Fruit fly (Drosophila melanogaster): ENCODE results near the gene Blos4.

The Blos4 gene

DNA sequence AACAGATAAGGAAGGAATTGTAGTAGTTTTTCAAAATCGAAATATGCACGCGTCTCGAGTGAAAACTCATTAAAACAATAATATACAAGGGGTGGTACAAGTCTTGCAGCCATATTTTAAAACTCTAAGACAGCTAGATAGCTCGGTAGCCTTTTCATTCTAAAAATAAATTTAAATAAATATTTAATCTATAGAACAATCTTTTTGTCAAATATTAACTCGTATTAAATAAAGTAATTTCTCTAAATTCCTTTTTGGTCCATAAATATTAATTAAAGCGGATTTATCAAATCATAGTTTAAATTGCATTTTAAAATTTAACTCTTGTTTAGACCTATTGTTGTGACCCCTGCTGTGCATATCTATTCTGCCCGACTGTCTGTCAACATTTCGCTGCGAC lies 35.6 kb upstream of the Blos4 start:
- TF ChIP-seq Hr96 (GFP tag; optimal IDR thresholded peaks at IDR 0.05) (no peak), cic (GFP tag; optimal IDR thresholded peaks at IDR 0.05) (no peak), CG12768 (GFP tag; optimal IDR thresholded peaks at IDR 0.05) (no peak), kay (GFP tag; ENCODE audit: borderline replicate concordance) (no peak), tj (GFP tag; optimal IDR thresholded peaks at IDR 0.05) (no peak), CG1620 (GFP tag; optimal IDR thresholded peaks at IDR 0.05) (no peak), CG33017 (tag; optimal IDR thresholded peaks at IDR 0.05) (no peak), bab1 (GFP tag; optimal IDR thresholded peaks at IDR 0.05) (no peak), CG5204 (GFP tag; optimal IDR thresholded peaks at IDR 0.05) (no peak), Crg-1 (GFP tag; optimal IDR thresholded peaks at IDR 0.05) (no peak), CG11617 (GFP tag; optimal IDR thresholded peaks at IDR 0.05) (no peak), CG7101 (tag; optimal IDR thresholded peaks at IDR 0.05) (no peak), CG14711 (tag; optimal IDR thresholded peaks at IDR 0.05) (no peak), Clk (GFP tag; optimal IDR thresholded peaks at IDR 0.05) (no peak), cnc (optimal IDR thresholded peaks at IDR 0.05) (no peak)

DNA sequence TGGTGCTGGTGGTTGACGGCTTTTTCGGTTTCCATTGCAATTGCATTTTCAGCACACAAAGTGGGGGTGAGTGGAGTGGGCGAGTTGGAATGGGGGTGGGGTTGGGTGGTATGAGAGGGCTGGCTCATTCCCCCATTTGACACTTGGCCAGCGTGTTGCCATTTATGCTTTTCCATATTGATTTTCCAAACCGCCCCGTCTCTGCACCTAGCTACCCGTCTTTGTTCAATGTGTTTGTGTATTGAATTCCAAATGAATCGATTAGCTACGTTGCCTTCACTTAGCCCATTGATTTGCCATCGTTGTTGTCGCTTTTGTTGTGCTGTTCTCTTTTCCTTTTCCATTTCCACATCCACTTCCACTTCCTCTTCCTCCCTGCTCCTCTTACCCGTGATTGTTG lies 35.2 kb upstream of the Blos4 start:
- TF ChIP-seq cic (GFP tag; optimal IDR thresholded peaks at IDR 0.05) (no peak), Clk (GFP tag; optimal IDR thresholded peaks at IDR 0.05) (no peak), Crg-1 (GFP tag; optimal IDR thresholded peaks at IDR 0.05) (no peak), tj (GFP tag; optimal IDR thresholded peaks at IDR 0.05) (no peak), CG7045 (GFP tag; optimal IDR thresholded peaks at IDR 0.05) (no peak), bab1 (GFP tag; optimal IDR thresholded peaks at IDR 0.05) (no peak), CG12768 (GFP tag; optimal IDR thresholded peaks at IDR 0.05) (no peak), cnc (optimal IDR thresholded peaks at IDR 0.05) (no peak), CG33017 (tag; optimal IDR thresholded peaks at IDR 0.05) (no peak), Mnt (GFP tag; optimal IDR thresholded peaks at IDR 0.05) (no peak), CG5204 (GFP tag; optimal IDR thresholded peaks at IDR 0.05) (no peak), pad (GFP tag; optimal IDR thresholded peaks at IDR 0.05) (no peak), ovo (GFP tag; optimal IDR thresholded peaks at IDR 0.05) (no peak), CG1620 (GFP tag; optimal IDR thresholded peaks at IDR 0.05) (no peak), CG14711 (tag; optimal IDR thresholded peaks at IDR 0.05) (no peak), CG7101 (tag; optimal IDR thresholded peaks at IDR 0.05) (no peak), CG11617 (GFP tag; optimal IDR thresholded peaks at IDR 0.05) (no peak), Hr96 (GFP tag; optimal IDR thresholded peaks at IDR 0.05) (no peak)

DNA sequence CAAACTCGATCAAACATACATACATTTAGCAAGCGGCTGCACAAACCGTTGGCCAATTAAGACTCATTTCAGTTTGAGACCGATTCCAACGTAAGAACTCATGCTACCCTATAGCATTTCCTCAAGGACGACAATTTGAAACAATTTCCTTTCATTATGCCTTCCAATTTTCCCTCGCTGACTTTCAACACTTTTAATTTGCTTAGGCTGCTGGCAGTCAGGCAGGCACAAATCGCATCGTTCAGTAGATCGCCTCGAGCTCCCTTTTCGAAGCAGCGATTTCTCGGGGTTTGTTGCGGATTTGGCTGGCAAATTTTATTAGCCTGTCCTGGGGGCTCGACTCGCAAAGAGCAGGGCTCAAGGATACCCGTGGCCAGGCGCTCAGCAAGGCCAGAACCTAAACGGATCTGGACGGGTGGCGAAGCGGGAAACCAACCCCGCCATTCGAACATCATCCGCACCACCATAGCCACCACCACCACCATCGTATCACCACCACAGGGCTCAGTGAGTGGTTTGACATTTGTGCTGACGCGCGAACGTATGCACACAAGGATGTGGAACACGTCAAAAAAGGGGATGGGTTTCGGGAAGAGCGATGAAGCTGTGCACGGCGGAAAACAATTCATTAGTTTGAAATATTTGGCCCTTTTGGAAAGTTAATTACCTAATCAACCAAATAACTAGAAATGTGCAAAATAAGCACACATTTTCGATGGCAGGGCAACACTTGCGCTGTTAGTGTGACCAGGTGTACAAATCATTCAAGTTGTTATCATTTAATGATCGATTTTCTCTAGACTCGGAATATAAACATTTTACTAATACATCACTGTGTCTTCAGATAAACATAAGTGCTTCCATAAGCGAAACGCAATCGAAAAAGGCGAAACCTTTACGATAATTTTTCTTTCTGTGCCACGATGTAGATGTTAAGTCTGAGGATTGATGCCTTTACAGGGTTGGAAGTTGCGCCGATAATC lies 34.0 kb upstream of the Blos4 start:
- TF ChIP-seq Crg-1 (GFP tag; optimal IDR thresholded peaks at IDR 0.05) (no peak), tj (GFP tag; optimal IDR thresholded peaks at IDR 0.05) (no peak), CG33017 (tag; optimal IDR thresholded peaks at IDR 0.05) (no peak), CG1620 (GFP tag; optimal IDR thresholded peaks at IDR 0.05) (no peak), Hr96 (GFP tag; optimal IDR thresholded peaks at IDR 0.05) (no peak), kay (GFP tag; ENCODE audit: borderline replicate concordance) (no peak), pad (GFP tag; optimal IDR thresholded peaks at IDR 0.05) (no peak), cnc (optimal IDR thresholded peaks at IDR 0.05) (no peak), CG7101 (tag; optimal IDR thresholded peaks at IDR 0.05) (no peak), ovo (GFP tag; optimal IDR thresholded peaks at IDR 0.05) (no peak), Mnt (GFP tag; optimal IDR thresholded peaks at IDR 0.05) (no peak), CG5204 (GFP tag; optimal IDR thresholded peaks at IDR 0.05) (no peak), CG7045 (GFP tag; optimal IDR thresholded peaks at IDR 0.05) (no peak), toe (GFP tag; optimal IDR thresholded peaks at IDR 0.05) (no peak)

DNA sequence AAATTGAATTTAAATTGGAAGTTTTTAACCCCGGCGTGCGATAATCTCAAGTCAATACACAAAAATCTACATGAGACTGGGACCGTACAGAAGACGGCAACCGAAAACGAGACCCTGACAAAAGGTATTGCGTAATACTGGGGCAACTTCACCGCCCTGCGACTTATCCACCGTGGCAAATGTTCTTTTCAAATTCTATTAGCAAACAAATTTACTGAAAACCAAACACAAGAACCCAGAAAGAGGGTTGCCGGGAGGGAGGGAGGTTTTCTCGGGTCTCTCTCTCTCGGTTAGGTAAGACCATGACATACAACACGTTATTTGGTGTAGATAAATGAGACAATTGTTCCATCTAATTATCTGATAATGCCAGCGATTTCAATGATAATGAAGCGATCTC lies 33.1 kb upstream of the Blos4 start:
- TF ChIP-seq tj (GFP tag; optimal IDR thresholded peaks at IDR 0.05): no peak

DNA sequence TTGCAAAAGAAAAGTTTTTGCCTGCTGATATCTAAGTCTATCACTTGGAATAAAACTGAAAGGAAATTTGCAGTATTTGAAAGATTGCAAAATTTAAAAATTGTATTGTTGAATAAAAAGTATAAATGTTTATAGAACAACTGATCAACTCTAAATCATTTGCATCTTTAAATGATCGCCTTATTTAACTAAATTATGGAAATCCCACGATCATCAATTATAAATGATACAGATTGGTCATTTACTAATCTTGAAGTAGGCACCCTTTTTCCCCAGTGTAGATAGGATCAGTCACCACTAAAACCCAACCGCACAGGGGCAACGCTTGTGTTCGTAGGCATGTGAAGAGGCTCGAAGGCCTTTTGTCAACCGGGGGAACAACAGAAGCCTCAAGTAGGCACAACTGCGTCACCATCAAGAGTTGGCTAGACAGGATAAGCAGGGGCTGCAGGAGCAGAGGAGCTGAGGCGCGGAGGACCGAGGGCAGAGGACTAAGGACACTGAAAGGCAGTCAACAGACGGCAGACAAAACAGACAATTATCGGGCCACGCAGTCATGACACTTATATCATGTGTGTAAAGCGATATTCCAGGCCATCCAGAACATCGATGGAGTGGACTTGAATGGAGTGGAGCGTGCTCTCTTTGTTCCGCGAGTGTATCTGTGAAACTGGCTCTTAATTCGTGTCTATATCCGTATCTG lies 30.9 kb upstream of the Blos4 start:
- no peak for TF ChIP-seq CG33017 (tag; optimal IDR thresholded peaks at IDR 0.05)
- no peak for TF ChIP-seq tj (GFP tag; optimal IDR thresholded peaks at IDR 0.05)
- TF ChIP-seq Crg-1 (GFP tag; optimal IDR thresholded peaks at IDR 0.05): no peak
- TF ChIP-seq bab1 (GFP tag; optimal IDR thresholded peaks at IDR 0.05): no peak
- TF ChIP-seq kay (GFP tag; ENCODE audit: borderline replicate concordance): no peak
- no peak for TF ChIP-seq toe (GFP tag; optimal IDR thresholded peaks at IDR 0.05)
- no peak for TF ChIP-seq Clk (GFP tag; optimal IDR thresholded peaks at IDR 0.05)
- TF ChIP-seq CG7045 (GFP tag; optimal IDR thresholded peaks at IDR 0.05): no peak
- TF ChIP-seq CG14711 (tag; optimal IDR thresholded peaks at IDR 0.05): no peak
- no peak for TF ChIP-seq Mnt (GFP tag; optimal IDR thresholded peaks at IDR 0.05)

DNA sequence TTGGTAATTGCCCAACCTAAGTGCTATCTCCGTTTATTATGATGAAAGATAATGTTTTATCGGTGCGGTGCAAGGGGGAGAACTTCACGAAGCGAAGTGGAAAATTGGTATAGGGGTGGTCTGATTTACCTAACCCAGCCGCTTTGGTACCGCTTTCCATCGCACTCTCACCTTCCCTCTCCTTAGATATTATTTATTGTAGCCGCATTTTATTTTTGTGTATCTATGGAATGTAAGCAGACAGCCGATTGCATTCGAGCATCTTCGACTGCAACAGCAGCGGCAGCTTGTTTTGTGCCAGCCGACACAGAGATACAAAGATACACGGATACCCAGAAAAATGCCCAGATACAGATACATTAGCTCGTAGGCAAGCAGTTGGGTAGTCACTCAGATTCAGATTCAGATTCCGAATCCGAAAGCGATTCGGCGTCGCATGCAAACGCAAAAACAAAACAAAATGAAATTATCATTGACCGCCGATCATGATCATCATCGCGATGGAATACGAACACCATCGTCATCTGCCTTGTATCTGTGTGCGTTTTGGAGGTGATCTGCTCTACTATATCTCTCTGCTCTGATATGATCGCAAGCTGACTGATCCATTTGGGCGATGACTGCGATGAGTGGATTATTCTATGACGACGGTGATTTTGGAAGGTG lies 30.0 kb upstream of the Blos4 start:
- TF ChIP-seq pad (GFP tag; optimal IDR thresholded peaks at IDR 0.05) (no peak), tj (GFP tag; optimal IDR thresholded peaks at IDR 0.05) (peak; percentile 1)

Data from whole organism, adult.